Worm (Caenorhabditis elegans) whole organism, L3 larva: ENCODE data around the gene dgk-1.

Source experiments
- ama-1 ChIP-seq: fragments of 150-350 bp; optimal IDR thresholded peaks from 2 replicates; lab custom pipeline; 2018
- fkh-10 ChIP-seq: sonication (generic microtip); optimal IDR thresholded peaks from 2 replicates; lab custom pipeline; 2017; ENCODE audit warnings: missing biosample characterization, missing genetic modification reagents, missing genetic modification characterization
- nhr-11 ChIP-seq: fragments of 150-350 bp; optimal IDR thresholded peaks from 2 replicates; lab custom pipeline; 2014; ENCODE audit warnings: missing biosample characterization, missing genetic modification characterization
- nhr-25 ChIP-seq: sonication (generic microtip); optimal IDR thresholded peaks from 2 replicates; lab custom pipeline; 2017; ENCODE audit warnings: missing biosample characterization, missing genetic modification characterization
- nhr-77 ChIP-seq: fragments of 150-350 bp; optimal IDR thresholded peaks from 2 replicates; lab custom pipeline; 2014; ENCODE audit warnings: missing biosample characterization, missing genetic modification characterization

- no peak for TF ChIP-seq fkh-10 (GFP tag; lab: Kevin White, UChicago)
- no peak for TF ChIP-seq nhr-77 (tag; lab: Kevin White, UChicago)
- TF ChIP-seq ama-1 (lab: Kevin White, UChicago), result no peak
- TF ChIP-seq nhr-25 (tag; lab: Kevin White, UChicago), result no peak
- no peak for TF ChIP-seq nhr-11 (tag; lab: Kevin White, UChicago)
Observed at ce11 chrX:974499-975235, 16.6 kb downstream of the dgk-1 start, which contains the start of gene vps-45.
